Worm (Caenorhabditis elegans) whole organism, L3 larva: ENCODE measurements around the gene srbc-5.

ENCODE experiments used
- ceh-16 ChIP-seq: sonication (generic microtip); optimal IDR thresholded peaks from 2 replicates; lab custom pipeline; 2017; ENCODE audit warnings: missing biosample characterization, missing genetic modification characterization
- ceh-28 ChIP-seq: fragments of 150-350 bp; optimal IDR thresholded peaks from 2 replicates; lab custom pipeline; 2014; ENCODE audit warnings: missing biosample characterization, missing genetic modification reagents, missing genetic modification characterization
- ceh-82 ChIP-seq: fragments of 150-350 bp; optimal IDR thresholded peaks from 2 replicates; lab custom pipeline; 2014; ENCODE audit warnings: missing biosample characterization, missing genetic modification characterization
- lin-15B ChIP-seq: fragments of 150-350 bp; optimal IDR thresholded peaks from 2 replicates; lab custom pipeline; 2014; ENCODE audit warnings: missing biosample characterization, missing genetic modification characterization
- nhr-237 ChIP-seq: fragments of 150-350 bp; optimal IDR thresholded peaks from 2 replicates; lab custom pipeline; 2014; ENCODE audit warnings: missing biosample characterization, missing genetic modification characterization
- nhr-28 ChIP-seq: fragments of 150-350 bp; optimal IDR thresholded peaks from 2 replicates; lab custom pipeline; 2014; ENCODE audit warnings: missing biosample characterization, missing genetic modification characterization
- nhr-43 ChIP-seq: sonication (generic microtip); optimal IDR thresholded peaks from 2 replicates; lab custom pipeline; 2016; ENCODE audit warnings: mild to moderate bottlenecking, missing genetic modification characterization, missing compliant biosample characterization; ENCODE audit not compliant: poor library complexity, severe bottlenecking
- sea-2 ChIP-seq: fragments of 150-350 bp; sonication (generic microtip); optimal IDR thresholded peaks from 4 replicates; lab custom pipeline; 2014; ENCODE audit warnings: missing biosample characterization, missing genetic modification reagents, missing genetic modification characterization
- snpc-4 ChIP-seq: fragments of 150-350 bp; optimal IDR thresholded peaks from 2 replicates; lab custom pipeline; 2014; ENCODE audit warnings: missing biosample characterization, missing genetic modification characterization
- tbx-2 ChIP-seq: sonication (generic microtip); optimal IDR thresholded peaks from 2 replicates; lab custom pipeline; 2016; ENCODE audit warnings: mild to moderate bottlenecking, missing genetic modification characterization, missing compliant biosample characterization
- unc-62 ChIP-seq: fragments of 150-350 bp; sonication (generic microtip); optimal IDR thresholded peaks from 4 replicates; lab custom pipeline; 2014; ENCODE audit warnings: missing biosample characterization, missing genetic modification reagents, missing genetic modification characterization
- ztf-11 ChIP-seq: fragments of 150-350 bp; optimal IDR thresholded peaks from 2 replicates; lab custom pipeline; 2014; ENCODE audit warnings: missing biosample characterization, missing genetic modification characterization

DNA sequence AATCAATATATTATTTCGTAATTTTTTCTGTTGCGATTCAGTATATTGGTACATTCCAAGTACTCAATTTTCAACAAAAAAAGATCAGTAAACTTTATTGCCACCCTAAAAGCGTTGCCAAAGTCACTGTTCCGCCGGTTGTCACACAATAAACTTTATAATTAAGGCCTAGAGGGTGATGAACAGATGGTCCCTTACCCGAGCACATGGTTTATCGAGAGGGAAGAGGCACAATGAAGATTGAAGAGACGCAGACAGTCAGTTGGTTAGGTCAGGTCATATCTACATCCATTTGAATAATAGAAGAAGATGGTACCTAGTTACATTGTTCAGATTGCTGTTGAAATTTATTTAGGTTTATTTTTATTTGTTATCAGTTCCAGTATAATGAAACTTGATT is 3.4 kb upstream of the srbc-5 start:
- TF ChIP-seq ceh-82 (no peak), ceh-16 (tag; lab: Kevin White, UChicago) (no peak), tbx-2 (tag; lab: Kevin White, UChicago) (no peak), snpc-4 (tag; lab: Kevin White, UChicago) (no peak), unc-62 (GFP tag; lab: Kevin White, UChicago) (no peak), nhr-237 (tag; lab: Kevin White, UChicago) (no peak), ceh-28 (no peak), sea-2 (no peak), nhr-43 (tag; lab: Kevin White, UChicago) (no peak), ztf-11 (tag; lab: Kevin White, UChicago) (no peak), lin-15B (tag; lab: Kevin White, UChicago) (no peak), nhr-28 (no peak)
